Worm (Caenorhabditis elegans) whole organism, late embryonic: ENCODE data around the gene smim-14.

ENCODE experiments used
- ceh-19 ChIP-seq: fragments of 200-800 bp; sonication (Bioruptor generic); optimal IDR thresholded peaks from 2 replicates; lab custom pipeline; 2018; ENCODE audit warnings: mild to moderate bottlenecking, missing genetic modification characterization, missing compliant biosample characterization
- dmd-4 ChIP-seq: sonication (generic microtip); optimal IDR thresholded peaks from 2 replicates; lab custom pipeline; 2016; ENCODE audit warnings: borderline replicate concordance, missing genetic modification characterization, missing compliant biosample characterization
- hlh-8 ChIP-seq: sonication (generic microtip); optimal IDR thresholded peaks from 2 replicates; lab custom pipeline; 2016; ENCODE audit warnings: missing genotype, missing genetic modification characterization, missing compliant biosample characterization
- nfya-1 ChIP-seq: sonication (generic microtip); optimal IDR thresholded peaks from 2 replicates; lab custom pipeline; 2017; ENCODE audit warnings: missing genetic modification characterization, mild to moderate bottlenecking, missing compliant biosample characterization, antibody characterized with exemption, moderate library complexity
- pqm-1 ChIP-seq: sonication (generic microtip); optimal IDR thresholded peaks from 2 replicates; lab custom pipeline; 2016; ENCODE audit warnings: missing genetic modification characterization, missing compliant biosample characterization
- syd-9 ChIP-seq: sonication (generic microtip); optimal IDR thresholded peaks from 2 replicates; lab custom pipeline; 2016; ENCODE audit warnings: mild to moderate bottlenecking, missing genetic modification characterization, moderate library complexity, missing compliant biosample characterization
- tbx-2 ChIP-seq: sonication (generic microtip); optimal IDR thresholded peaks from 2 replicates; lab custom pipeline; 2016; ENCODE audit warnings: missing genetic modification characterization, missing compliant biosample characterization
- tbx-7 ChIP-seq: sonication (generic microtip); optimal IDR thresholded peaks from 2 replicates; lab custom pipeline; 2016; ENCODE audit warnings: missing genotype, missing genetic modification characterization, missing compliant biosample characterization
- unc-3 ChIP-seq, 2 experiments: fragments of 200-800 bp in 1 of 2; sonication (Bioruptor generic) in 1 of 2; sonication (generic microtip) in 1 of 2; conservative IDR thresholded peaks in 1 of 2; optimal IDR thresholded peaks in 1 of 2; 2 replicates each; pipeline versions ENCODE4 v1.3.6 to Lab custom; 2016 to 2022; ENCODE audit warnings: missing compliant biosample characterization in 2 of 2, missing genetic modification characterization in 2 of 2, missing genetic modification reagents in 1 of 2

DNA sequence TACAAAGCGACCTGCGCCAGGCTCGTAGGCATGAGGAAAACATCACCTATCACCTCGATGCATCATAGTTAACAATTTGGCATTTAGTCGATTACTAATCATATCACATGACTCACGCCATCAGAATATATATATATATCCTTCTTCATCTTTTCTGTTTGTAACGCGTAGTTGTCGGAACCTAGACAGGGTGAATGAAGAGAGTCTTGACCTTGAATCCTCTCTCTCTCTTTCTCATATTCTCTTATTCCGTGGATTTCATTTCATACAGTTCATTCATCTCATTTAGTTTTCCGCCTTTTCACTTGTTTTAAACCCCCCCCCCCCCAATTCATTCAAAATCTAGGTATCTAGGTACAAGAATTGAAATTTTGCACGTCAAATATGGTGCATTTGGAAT, 10.7 kb upstream of the smim-14 start:
- TF ChIP-seq tbx-7: no peak
- no peak for TF ChIP-seq syd-9 (tag; lab: Kevin White, UChicago)
- no peak for TF ChIP-seq nfya-1 (tag; lab: Kevin White, UChicago)
- TF ChIP-seq tbx-2: no peak
- no peak for TF ChIP-seq dmd-4 (tag; lab: Kevin White, UChicago)
- TF ChIP-seq ceh-19 (GFP tag; lab: Kevin White, UChicago): no peak
- no peak for TF ChIP-seq pqm-1 (tag; lab: Kevin White, UChicago)
- no peak for TF ChIP-seq hlh-8
- TF ChIP-seq unc-3 (GFP tag; conservative IDR thresholded peaks at IDR 0.05; lab: Robert Waterston, UW): no peak
- no peak for TF ChIP-seq unc-3 (tag; optimal IDR thresholded peaks at IDR 0.05; lab: Kevin White, UChicago)
